Fruit fly (Drosophila melanogaster) whole organism, embryonic: ENCODE measurements around the gene CG11617.

Source experiments
- CG10267 ChIP-seq: fragments of 200-800 bp; sonication (Bioruptor generic); optimal IDR thresholded peaks from 2 replicates; lab custom pipeline; 2018; ENCODE audit warnings: missing biosample characterization, mild to moderate bottlenecking, missing genetic modification characterization, moderate library complexity
- CG11085 ChIP-seq: fragments of 200-800 bp; sonication (Bioruptor generic); IDR thresholded peaks from 2 replicates; pipeline ENCODE4 v1.3.6; 2022; ENCODE audit warnings: missing biosample characterization, missing genetic modification characterization
- CG12071 ChIP-seq: fragments of 200-800 bp; sonication (Bioruptor generic); optimal IDR thresholded peaks from 3 replicates; lab custom pipeline; 2018; ENCODE audit warnings: missing biosample characterization, mild to moderate bottlenecking, missing genetic modification characterization
- CG12769 ChIP-seq: fragments of 200-800 bp; sonication (Bioruptor generic); optimal IDR thresholded peaks from 2 replicates; lab custom pipeline; 2019; ENCODE audit warnings: missing biosample characterization, mild to moderate bottlenecking, missing genetic modification characterization, moderate library complexity
- CG14710 ChIP-seq: fragments of 200-800 bp; sonication (Bioruptor generic); optimal IDR thresholded peaks from 3 replicates; lab custom pipeline; 2019; ENCODE audit warnings: missing biosample characterization, mild to moderate bottlenecking, missing genetic modification characterization, moderate library complexity
- CG17568 ChIP-seq: fragments of 200-800 bp; sonication (Bioruptor generic); optimal IDR thresholded peaks from 2 replicates; lab custom pipeline; 2018; ENCODE audit warnings: missing biosample characterization, mild to moderate bottlenecking, missing genetic modification characterization, moderate library complexity
- CG3065 ChIP-seq: fragments of 200-800 bp; sonication (Bioruptor generic); optimal IDR thresholded peaks from 2 replicates; lab custom pipeline; 2016; ENCODE audit warnings: missing biosample characterization, missing genetic modification characterization
- CG31388 ChIP-seq: fragments of 200-800 bp; sonication (Bioruptor generic); optimal IDR thresholded peaks from 2 replicates; lab custom pipeline; 2016; ENCODE audit warnings: missing biosample characterization, missing genetic modification characterization
- CG31441 ChIP-seq: fragments of 200-800 bp; sonication (Bioruptor generic); IDR thresholded peaks from 2 replicates; pipeline ENCODE4 v1.3.6; 2022; ENCODE audit warnings: missing biosample characterization, missing genetic modification characterization
- CG3407 ChIP-seq: fragments of 200-800 bp; sonication (Bioruptor generic); optimal IDR thresholded peaks from 2 replicates; lab custom pipeline; 2018; ENCODE audit warnings: missing biosample characterization, mild to moderate bottlenecking, missing genetic modification characterization
- CG42726 ChIP-seq: fragments of 200-800 bp; sonication (Bioruptor generic); IDR thresholded peaks from 2 replicates; pipeline ENCODE4 v1.3.6; 2022; ENCODE audit warnings: missing biosample characterization, missing genetic modification characterization; ENCODE audit not compliant: partially characterized antibody
- CG4328 ChIP-seq: fragments of 200-800 bp; sonication (Bioruptor generic); optimal IDR thresholded peaks from 3 replicates; lab custom pipeline; 2017; ENCODE audit warnings: missing biosample characterization, missing genetic modification reagents, missing genetic modification characterization
- CG6272 ChIP-seq: fragments of 200-800 bp; sonication (Bioruptor generic); IDR thresholded peaks from 2 replicates; pipeline ENCODE4 v1.3.6; 2022; ENCODE audit warnings: missing biosample characterization, missing genetic modification characterization
- CG6765 ChIP-seq: fragments of 200-800 bp; sonication (Bioruptor generic); optimal IDR thresholded peaks from 3 replicates; lab custom pipeline; 2017; ENCODE audit warnings: missing biosample characterization, mild to moderate bottlenecking, missing genetic modification characterization
- CG8290 ChIP-seq, 3 experiments: fragments of 200-800 bp; sonication (Bioruptor generic); optimal IDR thresholded peaks; 2 replicates each; lab custom pipeline; 2016 to 2019; ENCODE audit warnings: missing biosample characterization in 3 of 3, missing genetic modification characterization in 3 of 3, mild to moderate bottlenecking in 2 of 3, moderate library complexity in 1 of 3
- Ets97D ChIP-seq: fragments of 200-800 bp; sonication (Bioruptor generic); optimal IDR thresholded peaks from 3 replicates; lab custom pipeline; 2016; ENCODE audit warnings: missing biosample characterization, missing genetic modification characterization
- Gsc ChIP-seq: fragments of 200-800 bp; sonication (Bioruptor generic); IDR thresholded peaks from 2 replicates; pipeline ENCODE4 v1.3.6; 2022; ENCODE audit warnings: missing biosample characterization, missing genetic modification characterization
- Hr78 ChIP-seq, 2 experiments: fragments of 200-800 bp in 1 of 2; fragments of >200 bp in 1 of 2; sonication (Bioruptor generic) in 1 of 2; optimal IDR thresholded peaks; 2 replicates each; lab custom pipeline; 2017 to 2019; ENCODE audit warnings: missing biosample characterization in 2 of 2, missing genetic modification characterization in 2 of 2, mild to moderate bottlenecking in 1 of 2, moderate library complexity in 1 of 2
- Jarid2 ChIP-seq: fragments of 200-800 bp; sonication (Bioruptor generic); optimal IDR thresholded peaks from 3 replicates; lab custom pipeline; 2017; ENCODE audit warnings: mild to moderate bottlenecking, missing biosample characterization, missing genetic modification reagents, missing genetic modification characterization
- Med ChIP-seq: fragments of 200-800 bp; sonication (Bioruptor generic); peaks from one replicate; lab custom pipeline; 2016; ENCODE audit warnings: missing biosample characterization, missing genetic modification characterization, mild to moderate bottlenecking, inconsistent platforms, moderate library complexity
- Meics ChIP-seq: fragments of 200-800 bp; sonication (Bioruptor generic); optimal IDR thresholded peaks from 2 replicates; lab custom pipeline; 2017; ENCODE audit warnings: missing biosample characterization, mild to moderate bottlenecking, missing genetic modification characterization
- Pdp1 ChIP-seq, 2 experiments: fragments of 200-800 bp; sonication (Bioruptor generic); optimal IDR thresholded peaks; 3 replicates each; lab custom pipeline; 2016; ENCODE audit warnings: missing biosample characterization in 2 of 2, missing genetic modification characterization in 2 of 2, mild to moderate bottlenecking in 1 of 2, moderate library complexity in 1 of 2
- Ptx1 ChIP-seq: fragments of 200-800 bp; sonication (Bioruptor generic); IDR thresholded peaks from 2 replicates; pipeline ENCODE4 v1.3.6; 2022; ENCODE audit warnings: missing biosample characterization, missing genetic modification characterization
- ash1 ChIP-seq: fragments of 200-800 bp; sonication (Bioruptor generic); optimal IDR thresholded peaks from 2 replicates; lab custom pipeline; 2018; ENCODE audit warnings: missing biosample characterization, mild to moderate bottlenecking, missing genetic modification characterization
- bab2 ChIP-seq: fragments of 200-800 bp; sonication (Bioruptor generic); optimal IDR thresholded peaks from 2 replicates; lab custom pipeline; 2016; ENCODE audit warnings: missing biosample characterization, missing genetic modification characterization
- bcd ChIP-seq: fragments of 200-800 bp; sonication (Bioruptor generic); optimal IDR thresholded peaks from 2 replicates; lab custom pipeline; 2017; ENCODE audit warnings: missing biosample characterization, mild to moderate bottlenecking, missing genetic modification characterization
- cad ChIP-seq: fragments of >200 bp; optimal IDR thresholded peaks from 2 replicates; lab custom pipeline; 2017; ENCODE audit warnings: missing biosample characterization, missing genetic modification characterization
- corto ChIP-seq: fragments of 200-800 bp; sonication (Bioruptor generic); optimal IDR thresholded peaks from 2 replicates; lab custom pipeline; 2016; ENCODE audit warnings: missing biosample characterization, mild to moderate bottlenecking, missing genetic modification characterization, moderate library complexity
- exex ChIP-seq: fragments of 200-800 bp; sonication (Bioruptor generic); optimal IDR thresholded peaks from 4 replicates; lab custom pipeline; 2018; ENCODE audit warnings: missing biosample characterization, mild to moderate bottlenecking, missing genetic modification characterization, moderate library complexity
- fd64A ChIP-seq: fragments of 200-800 bp; sonication (Bioruptor generic); optimal IDR thresholded peaks from 3 replicates; lab custom pipeline; 2018; ENCODE audit warnings: missing biosample characterization, mild to moderate bottlenecking, missing genetic modification characterization
- her ChIP-seq: fragments of 200-800 bp; sonication (Bioruptor generic); optimal IDR thresholded peaks from 2 replicates; lab custom pipeline; 2016; ENCODE audit warnings: missing biosample characterization, missing genetic modification characterization
- kni ChIP-seq: fragments of 200-800 bp; sonication (Bioruptor generic); optimal IDR thresholded peaks from 3 replicates; lab custom pipeline; 2017; ENCODE audit warnings: mild to moderate bottlenecking, missing biosample characterization, missing genetic modification reagents, missing genetic modification characterization
- lov ChIP-seq, 2 experiments: fragments of 200-800 bp in 1 of 2; fragments of >200 bp in 1 of 2; sonication (Bioruptor generic) in 1 of 2; IDR thresholded peaks in 1 of 2; optimal IDR thresholded peaks in 1 of 2; 2 replicates in 1 of 2; 3 replicates in 1 of 2; pipeline versions ENCODE4 v1.3.6 to Lab custom; 2017 to 2022; ENCODE audit warnings: missing biosample characterization in 1 of 2, missing genetic modification characterization in 1 of 2
- mirr ChIP-seq: fragments of 200-800 bp; sonication (Bioruptor generic); optimal IDR thresholded peaks from 3 replicates; lab custom pipeline; 2018; ENCODE audit warnings: missing biosample characterization, mild to moderate bottlenecking, missing genetic modification characterization
- onecut ChIP-seq: fragments of 200-800 bp; sonication (Bioruptor generic); IDR thresholded peaks from 2 replicates; pipeline ENCODE4 v1.3.6; 2022; ENCODE audit warnings: missing biosample characterization, missing genetic modification characterization
- pnt ChIP-seq: fragments of 200-800 bp; sonication (Bioruptor generic); optimal IDR thresholded peaks from 3 replicates; lab custom pipeline; 2016; ENCODE audit warnings: missing biosample characterization, missing genetic modification characterization
- ro ChIP-seq: fragments of 200-800 bp; sonication (Bioruptor generic); IDR thresholded peaks from 2 replicates; pipeline ENCODE4 v1.3.6; 2022; ENCODE audit warnings: missing biosample characterization, missing genetic modification characterization
- sima ChIP-seq: fragments of 200-800 bp; sonication (Bioruptor generic); optimal IDR thresholded peaks from 2 replicates; lab custom pipeline; 2016; ENCODE audit warnings: missing biosample characterization, missing genetic modification characterization
- ssp ChIP-seq: fragments of 200-800 bp; sonication (Bioruptor generic); IDR thresholded peaks from 2 replicates; pipeline ENCODE4 v1.3.6; 2022; ENCODE audit warnings: missing biosample characterization, missing genetic modification characterization
- sug ChIP-seq: fragments of 200-800 bp; optimal IDR thresholded peaks from 2 replicates; lab custom pipeline; 2019; ENCODE audit warnings: missing biosample characterization, mild to moderate bottlenecking, missing genetic modification characterization, moderate library complexity
- toy ChIP-seq: fragments of 200-800 bp; sonication (Bioruptor generic); IDR thresholded peaks from 2 replicates; pipeline ENCODE4 v1.3.6; 2022; ENCODE audit warnings: missing biosample characterization, missing genetic modification characterization
- usp ChIP-seq: fragments of >200 bp; optimal IDR thresholded peaks from 2 replicates; lab custom pipeline; 2017; ENCODE audit warnings: missing biosample characterization, missing genetic modification characterization

Gene CG11617

DNA sequence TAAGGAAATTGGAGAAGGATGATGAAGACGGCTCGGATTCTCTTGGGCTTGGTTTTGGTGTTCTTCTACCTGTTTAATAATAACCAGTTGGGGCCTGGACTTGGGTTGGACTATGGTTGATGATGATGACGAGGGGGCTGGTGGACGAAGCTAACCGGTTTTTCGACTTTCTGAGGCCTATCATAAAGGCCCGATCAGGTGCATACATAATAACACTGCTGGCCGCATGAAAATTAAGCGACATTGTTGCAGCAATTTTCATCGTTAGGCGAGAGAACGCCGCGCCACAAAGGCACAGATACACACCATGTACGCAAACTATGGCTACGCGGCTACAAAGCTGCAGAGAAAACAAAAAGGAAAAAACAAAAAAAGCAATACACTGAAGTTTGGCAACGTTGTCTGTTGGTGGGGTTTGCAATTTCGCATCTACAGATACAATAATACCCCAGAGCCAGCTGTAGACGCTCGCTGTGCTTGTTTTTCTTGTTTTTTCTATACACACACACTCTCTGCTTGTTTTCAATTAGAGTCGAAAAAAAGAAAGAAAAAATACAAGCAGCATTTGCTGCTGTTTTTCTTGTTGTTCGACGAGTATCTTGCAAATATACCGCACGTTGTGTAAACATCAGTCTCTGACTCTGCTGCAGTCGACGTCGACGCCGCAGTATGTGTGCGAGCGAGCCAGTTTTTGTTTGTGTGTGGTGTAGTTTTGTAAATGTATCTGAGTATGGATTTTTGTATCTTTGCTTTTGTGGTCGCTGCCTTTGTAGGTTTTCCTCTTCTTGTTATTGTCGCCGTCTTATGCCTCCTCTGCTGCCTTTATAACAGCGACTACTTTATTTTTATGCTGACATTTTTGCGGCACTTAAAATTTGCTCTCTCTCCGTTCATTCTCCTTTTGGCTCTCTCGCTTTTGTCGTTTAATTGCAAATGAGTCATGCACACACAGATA, 40.7 kb downstream of the CG11617 start (continued):
- TF ChIP-seq bcd (peak; percentile 64), Jarid2 (GFP tag; lab: Kevin White, UChicago) (peak; percentile 68), CG4328 (GFP tag; lab: Kevin White, UChicago) (peak; percentile 90)

DNA sequence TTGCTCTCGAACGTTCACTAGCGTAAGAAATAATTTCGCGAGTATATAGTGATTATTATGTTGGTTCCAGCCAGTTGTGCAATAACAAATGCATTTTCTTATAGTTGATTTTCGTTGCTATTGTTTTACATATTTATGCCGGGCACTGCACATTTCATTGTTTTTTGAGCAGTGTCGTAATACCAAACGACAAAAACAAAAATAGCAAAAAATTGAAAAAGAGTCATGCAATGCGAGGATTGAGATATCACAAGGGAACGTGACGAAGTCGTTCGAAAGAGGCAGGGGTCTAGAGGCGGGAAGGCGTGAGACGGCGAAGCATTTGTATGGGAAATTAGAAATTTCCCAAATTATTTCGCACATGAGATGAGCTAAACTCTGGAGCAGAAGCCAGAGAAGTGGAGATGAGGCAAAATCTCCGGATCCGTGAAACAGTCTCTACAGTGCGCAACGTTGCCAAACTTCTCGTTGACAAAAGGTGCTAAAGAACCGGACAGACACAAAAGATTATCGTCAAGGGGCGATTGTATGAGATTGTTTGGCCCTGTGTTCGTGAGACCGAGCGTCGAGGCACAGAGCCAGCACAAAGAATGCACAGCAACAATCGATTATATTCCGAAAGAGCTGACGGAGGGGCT, 41.7 kb downstream of the CG11617 start:
- TF ChIP-seq CG3407 (GFP tag; lab: Kevin White, UChicago) (peak; percentile 99), CG12071 (GFP tag; lab: Kevin White, UChicago) (no peak), ro (GFP tag; lab: Robert Waterston, UW) (no peak), cad (GFP tag; lab: Kevin White, UChicago) (peak; percentile 30), her (GFP tag; lab: Kevin White, UChicago) (no peak), Meics (GFP tag; lab: Kevin White, UChicago) (peak; percentile 15), CG6765 (GFP tag; lab: Kevin White, UChicago) (no peak), ash1 (GFP tag; lab: Kevin White, UChicago) (peak; percentile 31), CG10267 (tag; lab: Kevin White, UChicago) (no peak), CG8290 (GFP tag; optimal IDR thresholded peaks at IDR 0.05; lab: Kevin White, UChicago) (no peak), CG8290 (tag; optimal IDR thresholded peaks at IDR 0.05; lab: Kevin White, UChicago) (peak in 1 of 2 experiments; percentile 7), Pdp1 (GFP tag; optimal IDR thresholded peaks at IDR 0.05; lab: Kevin White, UChicago) (peak in 1 of 2 experiments; percentile 35), CG11085 (no peak), usp (no peak), onecut (GFP tag; lab: Robert Waterston, UW) (peak; percentile 87), CG17568 (GFP tag; lab: Kevin White, UChicago) (no peak), CG6272 (GFP tag; lab: Robert Waterston, UW) (no peak), ssp (GFP tag; lab: Robert Waterston, UW) (no peak), CG12769 (peak; percentile 6), lov (optimal IDR thresholded peaks at IDR 0.05; lab: Kevin White, UChicago) (no peak), lov (GFP tag; IDR thresholded peaks at IDR 0.05; lab: Robert Waterston, UW) (no peak), CG3065 (GFP tag; lab: Kevin White, UChicago) (no peak), corto (no peak), Med (peak; percentile 63), Hr78 (GFP tag; optimal IDR thresholded peaks at IDR 0.05; lab: Kevin White, UChicago) (no peak)

dm6 chr2L:163229-163628, 43.9 kb downstream of the CG11617 start:
- peak; percentile 74 for TF ChIP-seq Med
- peak; percentile 63 for TF ChIP-seq ash1 (GFP tag; lab: Kevin White, UChicago)
- peak; percentile 3 for TF ChIP-seq CG12769
- TF ChIP-seq mirr: peak; percentile 66
- peak; percentile 29 for TF ChIP-seq sug (tag; lab: Kevin White, UChicago)
- TF ChIP-seq Gsc (GFP tag; lab: Robert Waterston, UW): no peak
- no peak for TF ChIP-seq sima (GFP tag; lab: Kevin White, UChicago)
- peak; percentile 64 for TF ChIP-seq kni (GFP tag; lab: Kevin White, UChicago)
- peak; percentile 16 for TF ChIP-seq exex (tag; lab: Kevin White, UChicago)
- no peak for TF ChIP-seq CG14710 (tag; lab: Kevin White, UChicago)
- TF ChIP-seq Ptx1 (GFP tag; lab: Robert Waterston, UW): no peak
- TF ChIP-seq bab2: no peak
- no peak for TF ChIP-seq CG31441 (GFP tag; lab: Robert Waterston, UW)
- no peak for TF ChIP-seq CG31388
- no peak for TF ChIP-seq pnt
- TF ChIP-seq toy (GFP tag; lab: Robert Waterston, UW): no peak
- TF ChIP-seq fd64A (GFP tag; lab: Kevin White, UChicago): no peak
- no peak for TF ChIP-seq Ets97D
- TF ChIP-seq CG42726 (GFP tag; lab: Robert Waterston, UW): no peak
- TF ChIP-seq CG8290 (GFP tag; optimal IDR thresholded peaks at IDR 0.05; lab: Kevin White, UChicago): no peak
- TF ChIP-seq CG8290 (tag; optimal IDR thresholded peaks at IDR 0.05; lab: Kevin White, UChicago): peak in 1 of 2 experiments; percentile 30
- TF ChIP-seq, all 482 proteins: peak for 8
